Worm (Caenorhabditis elegans) whole organism, young adult: ENCODE results near the gene rrc-1.

Experiments
- F49E8.2 ChIP-seq: sonication (generic microtip); optimal IDR thresholded peaks from 3 replicates; lab custom pipeline; 2017; ENCODE audit warnings: missing genetic modification characterization, mild to moderate bottlenecking, missing compliant biosample characterization, antibody characterized with exemption, moderate library complexity; ENCODE audit not compliant: insufficient read depth
- Y67H2A.10 ChIP-seq: fragments of 200-800 bp; sonication (Bioruptor generic); conservative IDR thresholded peaks from 2 replicates; pipeline ENCODE4 v1.3.6; 2022; ENCODE audit warnings: missing genetic modification reagents, missing genetic modification characterization, missing compliant biosample characterization
- ZK185.1 ChIP-seq: sonication (generic microtip); optimal IDR thresholded peaks from 2 replicates; lab custom pipeline; 2016; ENCODE audit warnings: mild to moderate bottlenecking, missing genetic modification characterization, missing compliant biosample characterization; ENCODE audit not compliant: poor library complexity, severe bottlenecking
- die-1 ChIP-seq: sonication (generic microtip); optimal IDR thresholded peaks from 2 replicates; lab custom pipeline; 2016; ENCODE audit warnings: missing genotype, mild to moderate bottlenecking, missing genetic modification characterization, missing compliant biosample characterization
- efl-1 ChIP-seq: fragments of 150-350 bp; optimal IDR thresholded peaks from 2 replicates; lab custom pipeline; 2014; ENCODE audit warnings: missing biosample characterization, missing genetic modification reagents, missing genetic modification characterization
- fkh-3 ChIP-seq: sonication (generic microtip); optimal IDR thresholded peaks from 2 replicates; lab custom pipeline; 2016; ENCODE audit warnings: mild to moderate bottlenecking, missing genetic modification characterization, missing compliant biosample characterization
- lir-1 ChIP-seq: fragments of 200-800 bp; sonication (Bioruptor generic); conservative IDR thresholded peaks from 2 replicates; pipeline ENCODE4 v1.3.6; 2022; ENCODE audit warnings: missing genetic modification reagents, missing genetic modification characterization, missing compliant biosample characterization
- mcd-1 ChIP-seq: fragments of 200-800 bp; sonication (Bioruptor generic); IDR thresholded peaks from 2 replicates; pipeline ENCODE4 v1.3.6; 2022; ENCODE audit warnings: missing genetic modification reagents, missing genetic modification characterization, missing compliant biosample characterization
- sptf-2 ChIP-seq: fragments of 200-800 bp; sonication (Bioruptor generic); optimal IDR thresholded peaks from 2 replicates; lab custom pipeline; 2018; ENCODE audit warnings: mild to moderate bottlenecking, missing genetic modification characterization, missing compliant biosample characterization
- unc-130 ChIP-seq: sonication (generic microtip); optimal IDR thresholded peaks from 2 replicates; lab custom pipeline; 2016; ENCODE audit warnings: missing genetic modification reagents, missing genetic modification characterization, missing compliant biosample characterization
- unc-62 ChIP-seq: fragments of 150-350 bp; optimal IDR thresholded peaks from 2 replicates; lab custom pipeline; 2014; ENCODE audit warnings: missing biosample characterization, missing genetic modification reagents, missing genetic modification characterization
- xnd-1 ChIP-seq: sonication (generic microtip); optimal IDR thresholded peaks from 2 replicates; lab custom pipeline; 2016; ENCODE audit warnings: missing genotype, missing genetic modification reagents, missing genetic modification characterization, missing compliant biosample characterization

ce11 chrX:9856618-9857017, 25.5 kb upstream of the rrc-1 start, which contains the start of gene R07B1.11:
- TF ChIP-seq F49E8.2 (no peak), fkh-3 (tag; lab: Kevin White, UChicago) (no peak), efl-1 (GFP tag; lab: Kevin White, UChicago) (no peak), Y67H2A.10 (GFP tag; lab: Robert Waterston, UW) (no peak), sptf-2 (GFP tag; lab: Kevin White, UChicago) (no peak), ZK185.1 (no peak), unc-62 (GFP tag; lab: Kevin White, UChicago) (no peak), xnd-1 (tag; lab: Kevin White, UChicago) (no peak), die-1 (tag; lab: Kevin White, UChicago) (no peak), mcd-1 (no peak), unc-130 (no peak), lir-1 (no peak)
